Worm (Caenorhabditis elegans): ENCODE measurements around the gene F26A1.1.

The F26A1.1 gene

ce11 chrIII:4829440-4829839 is 20.9 kb upstream of the F26A1.1 start, which contains the start of gene F26A1.9:
Gene F26A1.9 (minus strand): TSS chrIII:4829540.
- TF ChIP-seq nfya-1 (tag; optimal IDR thresholded peaks at IDR 0.05; ENCODE audit: insufficient read depth) (no peak), nhr-77 (tag; optimal IDR thresholded peaks at IDR 0.05) (no peak), nhr-12 (tag; optimal IDR thresholded peaks at IDR 0.05) (no peak), fos-1 (tag; optimal IDR thresholded peaks at IDR 0.05) (no peak), zag-1 (tag; optimal IDR thresholded peaks at IDR 0.05) (no peak), fkh-10 (GFP tag; optimal IDR thresholded peaks at IDR 0.05) (no peak), skn-1 (tag; optimal IDR thresholded peaks at IDR 0.05) (no peak), jun-1 (tag; optimal IDR thresholded peaks at IDR 0.05) (no peak), nhr-237 (tag; optimal IDR thresholded peaks at IDR 0.05) (no peak)

DNA sequence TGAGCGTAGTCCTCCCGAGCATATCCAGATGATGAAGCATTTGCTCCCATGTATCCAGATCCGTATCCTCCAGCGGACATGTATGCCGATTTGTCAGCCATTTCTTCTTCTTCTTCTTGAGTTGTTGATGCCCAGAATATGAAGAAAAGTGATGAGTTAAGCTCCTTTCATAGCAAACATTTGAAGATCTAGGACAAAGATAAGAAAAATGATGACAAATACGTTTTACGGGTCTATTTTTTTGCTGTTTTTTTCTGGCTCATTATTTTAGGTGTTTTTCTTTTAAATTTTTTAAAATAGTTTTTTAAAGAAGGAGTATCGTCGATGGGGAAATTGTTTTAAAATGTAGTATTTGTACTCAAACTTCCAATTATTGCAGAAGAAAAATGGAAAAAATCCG is 20.1 kb upstream of the F26A1.1 start, which contains the start of gene nspd-9:
Gene nspd-9 (minus strand): TSS at position 101 of the 400 bp plus-strand sequence.
- no peak for TF ChIP-seq ceh-82 (tag; optimal IDR thresholded peaks at IDR 0.05)
- TF ChIP-seq nhr-237 (tag; optimal IDR thresholded peaks at IDR 0.05) = no peak
- no peak for TF ChIP-seq ZK546.5 (tag; optimal IDR thresholded peaks at IDR 0.05)
- no peak for TF ChIP-seq nhr-23 (tag; optimal IDR thresholded peaks at IDR 0.05)
- TF ChIP-seq skn-1 (tag; optimal IDR thresholded peaks at IDR 0.05) = no peak
- TF ChIP-seq fkh-2 (tag; optimal IDR thresholded peaks at IDR 0.05) = no peak
- no peak for TF ChIP-seq pqm-1 (tag; optimal IDR thresholded peaks at IDR 0.05)
- no peak for TF ChIP-seq nhr-67 (tag; optimal IDR thresholded peaks at IDR 0.05)

ce11 chrIII:4837429-4837828 is 12.9 kb upstream of the F26A1.1 start, which contains the start of the genes acbp-7 and F26A1.19:
Gene acbp-7 (plus strand): TSS chrIII:4837729.
Gene F26A1.19 (plus strand): TSS chrIII:4837731.
- TF ChIP-seq R02D3.7 (tag; optimal IDR thresholded peaks at IDR 0.05) (no peak), mdl-1 (tag; optimal IDR thresholded peaks at IDR 0.05) (no peak), sea-2 (GFP tag; optimal IDR thresholded peaks at IDR 0.05) (no peak), nhr-77 (tag; optimal IDR thresholded peaks at IDR 0.05) (no peak), ceh-82 (tag; optimal IDR thresholded peaks at IDR 0.05) (no peak), aly-2 (tag; optimal IDR thresholded peaks at IDR 0.05) (no peak), tbx-2 (tag; optimal IDR thresholded peaks at IDR 0.05) (no peak), daf-12 (tag; optimal IDR thresholded peaks at IDR 0.05) (no peak), skn-1 (tag; optimal IDR thresholded peaks at IDR 0.05) (no peak)

ce11 chrIII:4842173-4842572 is 8.1 kb upstream of the F26A1.1 start, which contains the start of gene clec-156:
Gene clec-156 (minus strand): TSS chrIII:4842273.
- TF ChIP-seq unc-39 (tag; optimal IDR thresholded peaks at IDR 0.05) (no peak), zag-1 (tag; optimal IDR thresholded peaks at IDR 0.05) (no peak), jun-1 (tag; optimal IDR thresholded peaks at IDR 0.05) (no peak), egl-27 (tag; optimal IDR thresholded peaks at IDR 0.05) (no peak), ceh-16 (tag; optimal IDR thresholded peaks at IDR 0.05) (no peak), pha-4 (tag; optimal IDR thresholded peaks at IDR 0.05) (no peak), ZK546.5 (tag; optimal IDR thresholded peaks at IDR 0.05) (no peak), nhr-237 (tag; optimal IDR thresholded peaks at IDR 0.05) (no peak), tbx-2 (tag; optimal IDR thresholded peaks at IDR 0.05) (no peak), elt-3 (tag; optimal IDR thresholded peaks at IDR 0.05) (no peak), nhr-76 (tag; optimal IDR thresholded peaks at IDR 0.05) (no peak), nhr-67 (tag; optimal IDR thresholded peaks at IDR 0.05) (no peak), mdl-1 (tag; optimal IDR thresholded peaks at IDR 0.05) (no peak), hmg-11 (tag; optimal IDR thresholded peaks at IDR 0.05) (no peak), snpc-4 (tag; optimal IDR thresholded peaks at IDR 0.05) (no peak)

DNA sequence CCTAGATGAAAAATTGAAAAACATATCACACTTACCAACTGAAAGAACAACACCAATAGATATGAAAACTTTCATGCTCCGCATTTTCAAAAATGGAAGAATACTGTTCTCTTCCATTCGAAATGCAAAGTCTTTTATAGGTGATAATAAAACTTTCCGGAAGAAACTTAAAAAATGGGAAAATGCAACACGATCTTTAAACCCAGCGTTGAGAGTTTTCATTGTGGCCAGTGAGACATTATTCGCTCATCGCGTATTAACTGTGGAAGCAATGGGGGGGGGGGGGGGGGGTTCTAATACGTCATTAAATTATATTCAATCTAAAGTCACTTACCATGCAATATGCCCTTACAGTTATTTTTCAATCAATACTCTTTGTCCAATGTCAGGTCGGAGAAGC is 6.0 kb upstream of the F26A1.1 start, which contains the start of the genes clec-157 and fkh-5:
Gene clec-157 (minus strand): TSS at position 101 of the 400 bp plus-strand sequence.
Gene fkh-5 (plus strand): TSS at position 336 of the 400 bp plus-strand sequence.
- TF ChIP-seq nhr-77 (tag; optimal IDR thresholded peaks at IDR 0.05) (no peak), lin-15B (tag; optimal IDR thresholded peaks at IDR 0.05) (no peak), daf-12 (tag; optimal IDR thresholded peaks at IDR 0.05) (no peak), fkh-2 (tag; optimal IDR thresholded peaks at IDR 0.05) (no peak), eor-1 (tag; optimal IDR thresholded peaks at IDR 0.05) (no peak), ztf-4 (tag; optimal IDR thresholded peaks at IDR 0.05) (no peak), lsy-12 (tag; optimal IDR thresholded peaks at IDR 0.05) (no peak), ceh-9 (tag; optimal IDR thresholded peaks at IDR 0.05) (no peak), aly-2 (tag; optimal IDR thresholded peaks at IDR 0.05) (no peak), ceh-82 (tag; optimal IDR thresholded peaks at IDR 0.05) (no peak), ZK546.5 (tag; optimal IDR thresholded peaks at IDR 0.05) (no peak), hmg-11 (tag; optimal IDR thresholded peaks at IDR 0.05) (no peak), fkh-10 (GFP tag; optimal IDR thresholded peaks at IDR 0.05) (no peak), egl-5 (tag; optimal IDR thresholded peaks at IDR 0.05) (no peak), pqm-1 (tag; optimal IDR thresholded peaks at IDR 0.05) (no peak), nhr-25 (tag; optimal IDR thresholded peaks at IDR 0.05) (no peak), unc-39 (tag; optimal IDR thresholded peaks at IDR 0.05) (no peak), pha-4 (tag; optimal IDR thresholded peaks at IDR 0.05) (no peak)
